Worm (Caenorhabditis elegans): ENCODE data around the gene rpl-11.2.

Gene rpl-11.2

ce11 chrX:2271429-2271828 is 29.0 kb upstream of the rpl-11.2 start:
- TF ChIP-seq fkh-10 (GFP tag; optimal IDR thresholded peaks at IDR 0.05) (peak; percentile 26), nhr-77 (tag; optimal IDR thresholded peaks at IDR 0.05) (no peak), lin-14 (GFP tag; optimal IDR thresholded peaks at IDR 0.05) (peak; percentile 37), pax-3 (tag; optimal IDR thresholded peaks at IDR 0.05) (no peak)

- TF ChIP-seq fkh-8 (tag; optimal IDR thresholded peaks at IDR 0.05) (no peak), lin-14 (GFP tag; optimal IDR thresholded peaks at IDR 0.05) (peak; percentile 25)
These were observed 25.5 kb upstream of the rpl-11.2 start, which contains the start of gene AH9.6 for ce11 chrX:2267956-2268355. AH9.6 (minus strand) TSS chrX:2268138.

- TF ChIP-seq lin-14 (GFP tag; optimal IDR thresholded peaks at IDR 0.05) (peak; percentile 18), pag-3 (tag; optimal IDR thresholded peaks at IDR 0.05; ENCODE audit: borderline replicate concordance, insufficient read depth) (no peak), fkh-10 (GFP tag; optimal IDR thresholded peaks at IDR 0.05) (peak; percentile 63), Y116A8C.19 (tag; optimal IDR thresholded peaks at IDR 0.05; ENCODE audit: borderline replicate concordance) (no peak), tbx-2 (tag; optimal IDR thresholded peaks at IDR 0.05) (no peak)
These were observed 24.4 kb upstream of the rpl-11.2 start for ce11 chrX:2266777-2267176.

- no peak for TF ChIP-seq efl-1 (optimal IDR thresholded peaks at IDR 0.05)
- peak in 1 of 2 experiments; percentile 82 for TF ChIP-seq efl-1 (GFP tag; optimal IDR thresholded peaks at IDR 0.05 in 1 of 2)
- TF ChIP-seq lin-39 (tag; optimal IDR thresholded peaks at IDR 0.05): no peak
- TF ChIP-seq lin-14 (GFP tag; optimal IDR thresholded peaks at IDR 0.05): peak; percentile 35
- TF ChIP-seq unc-86 (tag; optimal IDR thresholded peaks at IDR 0.05): peak; percentile 64
These were observed 23.9 kb upstream of the rpl-11.2 start for ce11 chrX:2266366-2266765.

- TF ChIP-seq nhr-28 (tag; optimal IDR thresholded peaks at IDR 0.05): no peak
- TF ChIP-seq C34B4.2 (tag; optimal IDR thresholded peaks at IDR 0.05): no peak
- TF ChIP-seq fkh-8 (tag; optimal IDR thresholded peaks at IDR 0.05): peak; percentile 39
- TF ChIP-seq fkh-10 (GFP tag; optimal IDR thresholded peaks at IDR 0.05): peak; percentile 77
- peak; percentile 68 for TF ChIP-seq lin-14 (GFP tag; optimal IDR thresholded peaks at IDR 0.05)
These were observed 22.7 kb upstream of the rpl-11.2 start for ce11 chrX:2265069-2265468.

- TF ChIP-seq fkh-4 (tag; optimal IDR thresholded peaks at IDR 0.05; ENCODE audit: borderline replicate concordance): no peak
- TF ChIP-seq aly-2 (tag; optimal IDR thresholded peaks at IDR 0.05): no peak
- no peak for TF ChIP-seq swsn-7 (tag; optimal IDR thresholded peaks at IDR 0.05)
- no peak for TF ChIP-seq nhr-47 (tag; optimal IDR thresholded peaks at IDR 0.05)
- TF ChIP-seq ztf-11 (tag; optimal IDR thresholded peaks at IDR 0.05): no peak
- no peak for TF ChIP-seq nhr-20 (tag; optimal IDR thresholded peaks at IDR 0.05)
- peak; percentile 47 for TF ChIP-seq elt-2 (tag; optimal IDR thresholded peaks at IDR 0.05)
- no peak for TF ChIP-seq nhr-76 (tag; optimal IDR thresholded peaks at IDR 0.05)
These were observed 20.0 kb upstream of the rpl-11.2 start for ce11 chrX:2262420-2262819.

- TF ChIP-seq nhr-77 (tag; optimal IDR thresholded peaks at IDR 0.05): no peak
- TF ChIP-seq fkh-8 (tag; optimal IDR thresholded peaks at IDR 0.05): no peak
These were observed 18.6 kb upstream of the rpl-11.2 start, which contains the start of gene AH9.3 for ce11 chrX:2261003-2261402. AH9.3 (minus strand) TSS chrX:2261103.

ce11 chrX:2258404-2258803 is 16.0 kb upstream of the rpl-11.2 start:
- TF ChIP-seq lin-14 (GFP tag; optimal IDR thresholded peaks at IDR 0.05): peak; percentile 10
- no peak for TF ChIP-seq jun-1 (tag; optimal IDR thresholded peaks at IDR 0.05)
- TF ChIP-seq ceh-88 (GFP tag; IDR thresholded peaks at IDR 0.05): no peak
- no peak for TF ChIP-seq sox-4 (tag; optimal IDR thresholded peaks at IDR 0.05)
- TF ChIP-seq skn-1 (tag; optimal IDR thresholded peaks at IDR 0.05): peak; percentile 88
- TF ChIP-seq lin-35 (GFP tag; optimal IDR thresholded peaks at IDR 0.05): no peak
- no peak for TF ChIP-seq mep-1 (tag; optimal IDR thresholded peaks at IDR 0.05)
- no peak for TF ChIP-seq mef-2 (tag; optimal IDR thresholded peaks at IDR 0.05)
- TF ChIP-seq swsn-7 (tag; optimal IDR thresholded peaks at IDR 0.05): no peak
- no peak for TF ChIP-seq lin-15B (tag; optimal IDR thresholded peaks at IDR 0.05)
- no peak for TF ChIP-seq fkh-4 (tag; optimal IDR thresholded peaks at IDR 0.05; ENCODE audit: borderline replicate concordance)
- TF ChIP-seq unc-30 (tag; optimal IDR thresholded peaks at IDR 0.05): no peak
- no peak for TF ChIP-seq aly-2 (tag; optimal IDR thresholded peaks at IDR 0.05)
- TF ChIP-seq ceh-82 (tag; optimal IDR thresholded peaks at IDR 0.05): peak in 1 of 3 experiments; percentile 26
- no peak for TF ChIP-seq ztf-11 (tag; optimal IDR thresholded peaks at IDR 0.05)
- TF ChIP-seq unc-130 (tag; optimal IDR thresholded peaks at IDR 0.05): no peak
- TF ChIP-seq mab-9 (GFP tag; IDR thresholded peaks at IDR 0.05): no peak
- no peak for TF ChIP-seq nhr-19 (GFP tag; conservative IDR thresholded peaks at IDR 0.05)
- no peak for TF ChIP-seq unc-98 (GFP tag; IDR thresholded peaks at IDR 0.05)

All from whole organism, L1 larva.